Fruit fly (Drosophila melanogaster): ENCODE measurements around the gene CG10646.

The CG10646 gene

DNA sequence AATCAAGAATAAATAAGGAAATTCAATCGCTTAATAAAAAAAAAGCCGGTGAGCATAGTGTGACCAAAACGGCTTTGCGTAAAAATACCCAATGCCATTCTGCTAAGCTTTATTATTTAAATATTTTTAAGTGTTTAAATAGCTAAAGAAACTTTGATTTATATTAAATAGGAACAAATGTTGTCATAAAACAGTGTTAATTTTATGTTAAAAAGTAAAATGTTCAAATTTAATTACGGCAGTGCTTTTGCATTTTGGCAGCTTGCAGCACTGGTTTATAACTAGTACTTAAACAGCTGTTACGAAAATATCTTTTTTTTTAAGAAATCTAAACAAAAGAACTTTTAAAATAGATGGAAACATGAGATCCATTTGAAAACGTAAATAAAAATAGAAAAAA is 2.4 kb downstream of the CG10646 start, which contains the start of the genes CG10638 and CG10681 (continued):
- TF ChIP-seq crp (GFP tag; optimal IDR thresholded peaks at IDR 0.05): peak; percentile 67 to 91
- TF ChIP-seq CG2712 (tag; optimal IDR thresholded peaks at IDR 0.05): peak; percentile 54
- peak; percentile 71 for TF ChIP-seq Fer1 (GFP tag; optimal IDR thresholded peaks at IDR 0.05)
- no peak for TF ChIP-seq CG42726 (GFP tag; IDR thresholded peaks at IDR 0.05; ENCODE audit: partially characterized antibody)
- peak; percentile 57 for TF ChIP-seq CG17829 (tag; optimal IDR thresholded peaks at IDR 0.05)
- TF ChIP-seq ci (GFP tag; IDR thresholded peaks at IDR 0.05): no peak
- no peak for TF ChIP-seq HLH4C (GFP tag; IDR thresholded peaks at IDR 0.05; ENCODE audit: partially characterized antibody)
- TF ChIP-seq CG3995 (GFP tag; optimal IDR thresholded peaks at IDR 0.05): peak; percentile 4
- peak; percentile 28 for TF ChIP-seq NC2β (GFP tag; optimal IDR thresholded peaks at IDR 0.05)
- TF ChIP-seq bigmax (GFP tag; optimal IDR thresholded peaks at IDR 0.05): no peak
- TF ChIP-seq MESR4 (GFP tag; optimal IDR thresholded peaks at IDR 0.05): no peak
- peak; percentile 40 for TF ChIP-seq scrt (GFP tag; optimal IDR thresholded peaks at IDR 0.05)
- TF ChIP-seq wdn (GFP tag; IDR thresholded peaks at IDR 0.05): no peak
- peak; percentile 54 for TF ChIP-seq CG13296 (GFP tag; optimal IDR thresholded peaks at IDR 0.05)
- TF ChIP-seq CG9609 (GFP tag; optimal IDR thresholded peaks at IDR 0.05): no peak
- no peak for TF ChIP-seq CG10959 (GFP tag; IDR thresholded peaks at IDR 0.05)
- no peak for TF ChIP-seq slou (GFP tag; optimal IDR thresholded peaks at IDR 0.05)
- TF ChIP-seq CG10209 (GFP tag; optimal IDR thresholded peaks at IDR 0.05): peak; percentile 31
- TF ChIP-seq z (GFP tag; IDR thresholded peaks at IDR 0.05): no peak
- no peak for TF ChIP-seq CG2875 (GFP tag; optimal IDR thresholded peaks at IDR 0.05)
- TF ChIP-seq CG10321 (GFP tag; IDR thresholded peaks at IDR 0.05): no peak
- no peak for TF ChIP-seq CG1647 (GFP tag; optimal IDR thresholded peaks at IDR 0.05)
- TF ChIP-seq zen2 (GFP tag; IDR thresholded peaks at IDR 0.05; ENCODE audit: partially characterized antibody): no peak
- peak; percentile 43 for TF ChIP-seq B-H2 (GFP tag; optimal IDR thresholded peaks at IDR 0.05)
- no peak for TF ChIP-seq cad (GFP tag; optimal IDR thresholded peaks at IDR 0.05)
- TF ChIP-seq CG6854 (GFP tag; optimal IDR thresholded peaks at IDR 0.05): no peak
- TF ChIP-seq CG7786 (GFP tag; optimal IDR thresholded peaks at IDR 0.05): no peak
- TF ChIP-seq chm (GFP tag; IDR thresholded peaks at IDR 0.05): no peak
- TF ChIP-seq Fer2 (tag; optimal IDR thresholded peaks at IDR 0.05): no peak
- TF ChIP-seq CG3726 (GFP tag; IDR thresholded peaks at IDR 0.05): no peak
- TF ChIP-seq mirr (GFP tag; optimal IDR thresholded peaks at IDR 0.05): no peak
- no peak for TF ChIP-seq CG12299 (tag; optimal IDR thresholded peaks at IDR 0.05)
- no peak for TF ChIP-seq CG4404 (GFP tag; IDR thresholded peaks at IDR 0.05)
- TF ChIP-seq salm (tag; optimal IDR thresholded peaks at IDR 0.05): no peak
- TF ChIP-seq CG5245 (GFP tag; optimal IDR thresholded peaks at IDR 0.05): peak; percentile 49
- peak; percentile 61 for TF ChIP-seq CoRest (tag; optimal IDR thresholded peaks at IDR 0.05)
- TF ChIP-seq CG6689 (GFP tag; IDR thresholded peaks at IDR 0.05): no peak
- no peak for TF ChIP-seq Ada2b (GFP tag; IDR thresholded peaks at IDR 0.05)
- TF ChIP-seq HmgD (GFP tag; optimal IDR thresholded peaks at IDR 0.05): no peak
- peak; percentile 40 for TF ChIP-seq sug (tag; optimal IDR thresholded peaks at IDR 0.05)
- no peak for TF ChIP-seq D (optimal IDR thresholded peaks at IDR 0.05)
- TF ChIP-seq D (GFP tag; optimal IDR thresholded peaks at IDR 0.05): no peak
- TF ChIP-seq CG8478 (optimal IDR thresholded peaks at IDR 0.05): no peak
- TF ChIP-seq Poxn (GFP tag; IDR thresholded peaks at IDR 0.05): no peak
- no peak for TF ChIP-seq ac (GFP tag; optimal IDR thresholded peaks at IDR 0.05)
- peak; percentile 49 for TF ChIP-seq Nf-YC (tag; optimal IDR thresholded peaks at IDR 0.05)
- TF ChIP-seq toy (GFP tag; IDR thresholded peaks at IDR 0.05): no peak
- TF ChIP-seq BEAF-32 (GFP tag; optimal IDR thresholded peaks at IDR 0.05): peak; percentile 29
- peak; percentile 20 for TF ChIP-seq CG6254 (GFP tag; optimal IDR thresholded peaks at IDR 0.05)
- TF ChIP-seq Oli (tag; optimal IDR thresholded peaks at IDR 0.05): no peak
- TF ChIP-seq repo (GFP tag; optimal IDR thresholded peaks at IDR 0.05): no peak
- peak; percentile 43 for TF ChIP-seq Spps (tag; optimal IDR thresholded peaks at IDR 0.05)
